Worm (Caenorhabditis elegans): ENCODE measurements around the gene R08C7.8.

R08C7.8 gene

ce11 chrIV:4447367-4447766 is 13.0 kb upstream of the R08C7.8 start:
- TF ChIP-seq ceh-40 (GFP tag; IDR thresholded peaks at IDR 0.05) (no peak), Y67H2A.10 (GFP tag; conservative IDR thresholded peaks at IDR 0.05) (no peak), T07F8.4 (tag; optimal IDR thresholded peaks at IDR 0.05) (no peak), mel-28 (tag; optimal IDR thresholded peaks at IDR 0.05; ENCODE audit: borderline replicate concordance) (no peak), athp-1 (tag; optimal IDR thresholded peaks at IDR 0.05) (no peak), atf-7 (tag; optimal IDR thresholded peaks at IDR 0.05) (no peak), lsl-1 (GFP tag; optimal IDR thresholded peaks at IDR 0.05) (peak; percentile 58), nhr-90 (tag; optimal IDR thresholded peaks at IDR 0.05) (no peak), Y53G8AR.9 (GFP tag; conservative IDR thresholded peaks at IDR 0.05) (no peak), ztf-3 (GFP tag; optimal IDR thresholded peaks at IDR 0.05) (no peak), B0035.1 (tag; optimal IDR thresholded peaks at IDR 0.05) (no peak), aptf-2 (GFP tag; conservative IDR thresholded peaks at IDR 0.05) (no peak), snpc-1.1 (tag; optimal IDR thresholded peaks at IDR 0.05; ENCODE audit: insufficient read depth) (no peak), hsf-1 (GFP tag; IDR thresholded peaks at IDR 0.05) (0 out of 2 replicates have a peak, but pooled peaks have one; percentile 30), sdz-38 (tag; optimal IDR thresholded peaks at IDR 0.05) (no peak), rec-8 (tag; optimal IDR thresholded peaks at IDR 0.05) (no peak), lir-1 (GFP tag; conservative IDR thresholded peaks at IDR 0.05) (no peak), chd-7 (tag; optimal IDR thresholded peaks at IDR 0.05) (no peak), sea-2 (GFP tag; IDR thresholded peaks at IDR 0.05) (no peak), fkh-3 (tag; optimal IDR thresholded peaks at IDR 0.05) (no peak), dpff-1 (tag; optimal IDR thresholded peaks at IDR 0.05) (no peak), ceh-100 (GFP tag; IDR thresholded peaks at IDR 0.05) (no peak), gei-17 (GFP tag; optimal IDR thresholded peaks at IDR 0.05) (no peak), Y79H2A.3 (GFP tag; conservative IDR thresholded peaks at IDR 0.05) (no peak), hmg-20 (GFP tag; IDR thresholded peaks at IDR 0.05) (no peak), K11D2.4 (GFP tag; IDR thresholded peaks at IDR 0.05) (no peak), dox-1 (GFP tag; IDR thresholded peaks at IDR 0.05) (peak; percentile 43; the same call in 1 of the 2 replicates), B0019.2 (GFP tag; conservative IDR thresholded peaks at IDR 0.05) (no peak; the same call in 1 of the 2 replicates), F52B5.7 (tag; optimal IDR thresholded peaks at IDR 0.05) (no peak), egrh-3 (GFP tag; IDR thresholded peaks at IDR 0.05) (no peak; the same call in 1 of the 2 replicates), F37B4.10 (GFP tag; IDR thresholded peaks at IDR 0.05) (no peak), egl-18 (GFP tag; IDR thresholded peaks at IDR 0.05) (no peak), rcor-1 (GFP tag; IDR thresholded peaks at IDR 0.05) (peak; percentile 18; the same call in 1 of the 2 replicates), C17E4.6 (GFP tag; IDR thresholded peaks at IDR 0.05) (no peak), ceh-58 (GFP tag; IDR thresholded peaks at IDR 0.05) (no peak), snpc-3.4 (tag; optimal IDR thresholded peaks at IDR 0.05) (no peak), lag-1 (GFP tag; IDR thresholded peaks at IDR 0.05) (no peak), F39B2.1 (GFP tag; IDR thresholded peaks at IDR 0.05) (0 out of 2 replicates have a peak, but pooled peaks have one; percentile 12), F55B11.4 (tag; optimal IDR thresholded peaks at IDR 0.05; ENCODE audit: borderline replicate concordance, insufficient read depth) (no peak), pbrm-1 (GFP tag; IDR thresholded peaks at IDR 0.05) (peak; percentile 57), F49E8.2 (tag; optimal IDR thresholded peaks at IDR 0.05; ENCODE audit: insufficient read depth) (peak; percentile 53), hmg-1.2 (GFP tag; IDR thresholded peaks at IDR 0.05) (no peak), aptf-3 (GFP tag; IDR thresholded peaks at IDR 0.05) (no peak), attf-3 (GFP tag; conservative IDR thresholded peaks at IDR 0.05) (no peak), let-607 (tag; optimal IDR thresholded peaks at IDR 0.05) (no peak), ets-4 (GFP tag; optimal IDR thresholded peaks at IDR 0.05) (no peak), ztf-28 (GFP tag; IDR thresholded peaks at IDR 0.05) (peak; percentile 56; the same call in 1 of the 2 replicates), ztf-25 (GFP tag; IDR thresholded peaks at IDR 0.05) (no peak)

All from whole organism, young adult.